Worm (Caenorhabditis elegans): ENCODE results near the gene nhr-84.

nhr-84 gene

ce11 chrV:15879508-15879907 lies at the start of gene nhr-84:
Gene nhr-84 (minus strand): TSS chrV:15879608.
- TF ChIP-seq lin-32 (GFP tag; optimal IDR thresholded peaks at IDR 0.05) (no peak), ztf-11 (tag; optimal IDR thresholded peaks at IDR 0.05) (no peak), ces-1 (GFP tag; optimal IDR thresholded peaks at IDR 0.05) (no peak), elt-3 (tag; optimal IDR thresholded peaks at IDR 0.05) (no peak), nhr-237 (tag; optimal IDR thresholded peaks at IDR 0.05) (no peak), cnd-1 (tag; optimal IDR thresholded peaks at IDR 0.05) (no peak), lin-13 (tag; optimal IDR thresholded peaks at IDR 0.05) (no peak), mep-1 (tag; optimal IDR thresholded peaks at IDR 0.05) (no peak), ceh-83 (GFP tag; optimal IDR thresholded peaks at IDR 0.05) (no peak), M03D4.4 (tag; optimal IDR thresholded peaks at IDR 0.05) (no peak), ceh-39 (tag; optimal IDR thresholded peaks at IDR 0.05) (no peak)

ce11 chrV:15928325-15928724 lies 48.9 kb upstream of the nhr-84 start, which contains the start of gene pzf-1:
Gene pzf-1 (minus strand): TSS chrV:15928425.
- no peak for TF ChIP-seq flh-1 (GFP tag; optimal IDR thresholded peaks at IDR 0.05)
- TF ChIP-seq elt-1 (tag; optimal IDR thresholded peaks at IDR 0.05; ENCODE audit: borderline replicate concordance, insufficient read depth), result no peak
- no peak for TF ChIP-seq mls-2 (tag; optimal IDR thresholded peaks at IDR 0.05)
- TF ChIP-seq mep-1 (tag; optimal IDR thresholded peaks at IDR 0.05), result no peak
- no peak for TF ChIP-seq nhr-237 (tag; optimal IDR thresholded peaks at IDR 0.05)
- TF ChIP-seq unc-39 (tag; optimal IDR thresholded peaks at IDR 0.05), result no peak
- no peak for TF ChIP-seq bed-3 (GFP tag; optimal IDR thresholded peaks at IDR 0.05)
- no peak for TF ChIP-seq drap-1 (GFP tag; optimal IDR thresholded peaks at IDR 0.05)
- TF ChIP-seq elt-3 (tag; optimal IDR thresholded peaks at IDR 0.05), result no peak
- no peak for TF ChIP-seq blmp-1 (tag; optimal IDR thresholded peaks at IDR 0.05)

ce11 chrV:15924307-15924706 lies 44.9 kb upstream of the nhr-84 start, which contains the start of gene nhr-108:
Gene nhr-108 (minus strand): TSS chrV:15924472.
- TF ChIP-seq unc-62 (GFP tag; optimal IDR thresholded peaks at IDR 0.05), result no peak
- TF ChIP-seq cnd-1 (tag; optimal IDR thresholded peaks at IDR 0.05), result no peak
- TF ChIP-seq sem-2 (GFP tag; optimal IDR thresholded peaks at IDR 0.05), result no peak
- no peak for TF ChIP-seq sptf-1 (tag; optimal IDR thresholded peaks at IDR 0.05)
- no peak for TF ChIP-seq drap-1 (GFP tag; optimal IDR thresholded peaks at IDR 0.05)
- no peak for TF ChIP-seq lin-13 (tag; optimal IDR thresholded peaks at IDR 0.05)
- TF ChIP-seq ceh-43 (GFP tag; optimal IDR thresholded peaks at IDR 0.05), result no peak
- TF ChIP-seq ces-1 (GFP tag; optimal IDR thresholded peaks at IDR 0.05), result no peak

- no peak for TF ChIP-seq zip-8 (tag; optimal IDR thresholded peaks at IDR 0.05)
- no peak for TF ChIP-seq ceh-43 (GFP tag; optimal IDR thresholded peaks at IDR 0.05)
- TF ChIP-seq sptf-1 (tag; optimal IDR thresholded peaks at IDR 0.05), result no peak
- TF ChIP-seq mls-2 (tag; optimal IDR thresholded peaks at IDR 0.05), result no peak
- TF ChIP-seq ztf-11 (tag; optimal IDR thresholded peaks at IDR 0.05), result no peak
- no peak for TF ChIP-seq mep-1 (tag; optimal IDR thresholded peaks at IDR 0.05)
- no peak for TF ChIP-seq lin-32 (GFP tag; optimal IDR thresholded peaks at IDR 0.05)
- no peak for TF ChIP-seq nhr-76 (tag; optimal IDR thresholded peaks at IDR 0.05)
- no peak for TF ChIP-seq lin-13 (tag; optimal IDR thresholded peaks at IDR 0.05)
- no peak for TF ChIP-seq nhr-12 (tag; optimal IDR thresholded peaks at IDR 0.05)
- no peak for TF ChIP-seq ham-2 (GFP tag; optimal IDR thresholded peaks at IDR 0.05)
- no peak for TF ChIP-seq nhr-28 (tag; optimal IDR thresholded peaks at IDR 0.05)
- no peak for TF ChIP-seq sem-2 (GFP tag; optimal IDR thresholded peaks at IDR 0.05)
- TF ChIP-seq cnd-1 (tag; optimal IDR thresholded peaks at IDR 0.05), result no peak
- TF ChIP-seq blmp-1 (tag; optimal IDR thresholded peaks at IDR 0.05), result no peak
- TF ChIP-seq snpc-4 (tag; optimal IDR thresholded peaks at IDR 0.05), result no peak
- TF ChIP-seq M03D4.4 (tag; optimal IDR thresholded peaks at IDR 0.05), result no peak
Observed at ce11 chrV:15922979-15923378, 43.6 kb upstream of the nhr-84 start, which contains the start of gene F35E8.13. Gene F35E8.13 (plus strand): TSS chrV:15923279.

- no peak for TF ChIP-seq nhr-12 (tag; optimal IDR thresholded peaks at IDR 0.05)
- no peak for TF ChIP-seq elt-3 (tag; optimal IDR thresholded peaks at IDR 0.05)
- no peak for TF ChIP-seq lin-13 (tag; optimal IDR thresholded peaks at IDR 0.05)
- no peak for TF ChIP-seq zip-8 (tag; optimal IDR thresholded peaks at IDR 0.05)
- TF ChIP-seq nhr-2 (tag; optimal IDR thresholded peaks at IDR 0.05), result no peak
- no peak for TF ChIP-seq ceh-39 (tag; optimal IDR thresholded peaks at IDR 0.05)
- TF ChIP-seq elt-1 (tag; optimal IDR thresholded peaks at IDR 0.05; ENCODE audit: borderline replicate concordance, insufficient read depth), result no peak
- no peak for TF ChIP-seq lsy-2 (tag; optimal IDR thresholded peaks at IDR 0.05)
- no peak for TF ChIP-seq sptf-1 (tag; optimal IDR thresholded peaks at IDR 0.05)
- no peak for TF ChIP-seq ham-2 (GFP tag; optimal IDR thresholded peaks at IDR 0.05)
- no peak for TF ChIP-seq nhr-76 (tag; optimal IDR thresholded peaks at IDR 0.05)
- no peak for TF ChIP-seq hlh-1 (tag; optimal IDR thresholded peaks at IDR 0.05)
- no peak for TF ChIP-seq ceh-43 (GFP tag; optimal IDR thresholded peaks at IDR 0.05)
- TF ChIP-seq snpc-4 (tag; optimal IDR thresholded peaks at IDR 0.05), result no peak
- no peak for TF ChIP-seq unc-62 (GFP tag; optimal IDR thresholded peaks at IDR 0.05)
- TF ChIP-seq blmp-1 (tag; optimal IDR thresholded peaks at IDR 0.05), result no peak
- TF ChIP-seq cnd-1 (tag; optimal IDR thresholded peaks at IDR 0.05), result no peak
- no peak for TF ChIP-seq lin-32 (GFP tag; optimal IDR thresholded peaks at IDR 0.05)
Observed at ce11 chrV:15921102-15921501, 41.7 kb upstream of the nhr-84 start, which contains the start of gene cdr-1. Gene cdr-1 (plus strand): TSS chrV:15921309.

Data from whole organism, mixed stage, embryonic.